Fruit fly (Drosophila melanogaster) whole organism, embryonic: ENCODE measurements around the gene Bsg.
A peak's percentile ranks its signal among the peaks of the same experiment; 100 is the strongest.

Experiments
- Abd-B ChIP-seq: fragments of 200-800 bp; sonication (Bioruptor generic); optimal IDR thresholded peaks from 2 replicates; lab custom pipeline; 2018; ENCODE audit warnings: missing biosample characterization, mild to moderate bottlenecking, missing genetic modification characterization, moderate library complexity
- Atf-2 ChIP-seq: fragments of 200-800 bp; sonication (Bioruptor generic); optimal IDR thresholded peaks from 2 replicates; lab custom pipeline; 2016; ENCODE audit warnings: missing biosample characterization, missing genetic modification characterization
- BEAF-32 ChIP-seq: fragments of 200-800 bp; sonication (Bioruptor generic); optimal IDR thresholded peaks from 3 replicates; lab custom pipeline; 2017; ENCODE audit warnings: missing biosample characterization, missing genetic modification characterization, mild to moderate bottlenecking, moderate library complexity, missing genetic modification reagents
- Bteb2 ChIP-seq: fragments of 200-800 bp; sonication (Bioruptor generic); optimal IDR thresholded peaks from 2 replicates; lab custom pipeline; 2016; ENCODE audit warnings: missing biosample characterization, missing genetic modification characterization
- CG10431 ChIP-seq: fragments of 200-800 bp; sonication (Bioruptor generic); optimal IDR thresholded peaks from 3 replicates; lab custom pipeline; 2018; ENCODE audit warnings: missing biosample characterization, mild to moderate bottlenecking, missing genetic modification characterization
- CG10979 ChIP-seq: fragments of 200-800 bp; sonication (Bioruptor generic); optimal IDR thresholded peaks from 2 replicates; lab custom pipeline; 2018; ENCODE audit warnings: missing biosample characterization, mild to moderate bottlenecking, missing genetic modification characterization, moderate library complexity
- CG14441 ChIP-seq: fragments of 200-800 bp; sonication (Bioruptor generic); IDR thresholded peaks from 2 replicates; pipeline ENCODE4 v1.3.6; 2022; ENCODE audit warnings: missing biosample characterization, missing genetic modification characterization
- CG1529 ChIP-seq: fragments of 200-800 bp; sonication (Bioruptor generic); optimal IDR thresholded peaks from 3 replicates; lab custom pipeline; 2018; ENCODE audit warnings: missing biosample characterization, missing genetic modification characterization
- CG1647 ChIP-seq: fragments of 200-800 bp; sonication (Bioruptor generic); optimal IDR thresholded peaks from 3 replicates; lab custom pipeline; 2016; ENCODE audit warnings: missing biosample characterization, missing genetic modification characterization
- CG17385 ChIP-seq: fragments of 200-800 bp; sonication (Bioruptor generic); optimal IDR thresholded peaks from 3 replicates; lab custom pipeline; 2018; ENCODE audit warnings: missing biosample characterization, mild to moderate bottlenecking, missing genetic modification characterization
- CG17829 ChIP-seq: fragments of 200-800 bp; optimal IDR thresholded peaks from 2 replicates; lab custom pipeline; 2019; ENCODE audit warnings: missing biosample characterization, mild to moderate bottlenecking, missing genetic modification characterization, moderate library complexity
- CG1832 ChIP-seq: fragments of 200-800 bp; sonication (Bioruptor generic); optimal IDR thresholded peaks from 2 replicates; lab custom pipeline; 2017; ENCODE audit warnings: missing biosample characterization, mild to moderate bottlenecking, missing genetic modification characterization, inconsistent platforms
- CG18476 ChIP-seq: fragments of 200-800 bp; sonication (Bioruptor generic); optimal IDR thresholded peaks from 2 replicates; lab custom pipeline; 2016; ENCODE audit warnings: missing biosample characterization, mild to moderate bottlenecking, missing genetic modification characterization
- CG2120 ChIP-seq: fragments of 200-800 bp; sonication (Bioruptor generic); optimal IDR thresholded peaks from 3 replicates; lab custom pipeline; 2016; ENCODE audit warnings: missing biosample characterization, missing genetic modification characterization
- CG2199 ChIP-seq: fragments of 200-800 bp; sonication (Bioruptor generic); IDR thresholded peaks from 3 replicates; pipeline ENCODE4 v1.3.6; 2022; ENCODE audit warnings: missing biosample characterization, missing genetic modification characterization
- CG30020 ChIP-seq: fragments of 200-800 bp; optimal IDR thresholded peaks from 2 replicates; lab custom pipeline; 2019; ENCODE audit warnings: missing biosample characterization, mild to moderate bottlenecking, missing genetic modification characterization, moderate library complexity
- CG30431 ChIP-seq: fragments of 200-800 bp; sonication (Bioruptor generic); optimal IDR thresholded peaks from 2 replicates; lab custom pipeline; 2017; ENCODE audit warnings: missing biosample characterization, missing genetic modification characterization
- CG6683 ChIP-seq: fragments of 200-800 bp; sonication (Bioruptor generic); optimal IDR thresholded peaks from 2 replicates; lab custom pipeline; 2017; ENCODE audit warnings: missing biosample characterization, mild to moderate bottlenecking, missing genetic modification characterization, missing genetic modification reagents
- CG6791 ChIP-seq: fragments of 200-800 bp; sonication (Bioruptor generic); IDR thresholded peaks from 3 replicates; pipeline ENCODE4 v1.3.6; 2022; ENCODE audit warnings: missing biosample characterization, missing genetic modification characterization; ENCODE audit not compliant: partially characterized antibody
- CG7839 ChIP-seq: fragments of 200-800 bp; sonication (Bioruptor generic); optimal IDR thresholded peaks from 3 replicates; lab custom pipeline; 2018; ENCODE audit warnings: missing biosample characterization, mild to moderate bottlenecking, missing genetic modification characterization, moderate library complexity
- D19A ChIP-seq: fragments of 200-800 bp; optimal IDR thresholded peaks from 3 replicates; lab custom pipeline; 2019; ENCODE audit warnings: missing biosample characterization, mild to moderate bottlenecking, missing genetic modification characterization, moderate library complexity
- E2f2 ChIP-seq: fragments of 200-800 bp; sonication (Bioruptor generic); IDR thresholded peaks from 2 replicates; pipeline ENCODE4 v1.3.6; 2022; ENCODE audit warnings: missing biosample characterization, missing genetic modification characterization
- Gsc ChIP-seq: fragments of 200-800 bp; sonication (Bioruptor generic); IDR thresholded peaks from 2 replicates; pipeline ENCODE4 v1.3.6; 2022; ENCODE audit warnings: missing biosample characterization, missing genetic modification characterization
- Lhr ChIP-seq: fragments of 200-800 bp; sonication (Bioruptor generic); optimal IDR thresholded peaks from 3 replicates; lab custom pipeline; 2017; ENCODE audit warnings: mild to moderate bottlenecking, missing biosample characterization, missing genetic modification reagents, missing genetic modification characterization
- Meics ChIP-seq: fragments of 200-800 bp; sonication (Bioruptor generic); optimal IDR thresholded peaks from 2 replicates; lab custom pipeline; 2017; ENCODE audit warnings: missing biosample characterization, mild to moderate bottlenecking, missing genetic modification characterization
- NK7.1 ChIP-seq: fragments of 200-800 bp; sonication (Bioruptor generic); optimal IDR thresholded peaks from 3 replicates; lab custom pipeline; 2016; ENCODE audit warnings: missing biosample characterization, missing genetic modification characterization
- Nf-YB ChIP-seq: fragments of 200-800 bp; sonication (Bioruptor generic); optimal IDR thresholded peaks from 3 replicates; lab custom pipeline; 2019; ENCODE audit warnings: missing biosample characterization, mild to moderate bottlenecking, missing genetic modification characterization, moderate library complexity
- Ptx1 ChIP-seq: fragments of 200-800 bp; sonication (Bioruptor generic); IDR thresholded peaks from 2 replicates; pipeline ENCODE4 v1.3.6; 2022; ENCODE audit warnings: missing biosample characterization, missing genetic modification characterization
- Side ChIP-seq: fragments of 200-800 bp; sonication (Bioruptor generic); optimal IDR thresholded peaks from 2 replicates; lab custom pipeline; 2016; ENCODE audit warnings: missing biosample characterization, missing genetic modification characterization
- amos ChIP-seq: fragments of 200-800 bp; sonication (Bioruptor generic); IDR thresholded peaks from 2 replicates; pipeline ENCODE4 v1.3.6; 2022; ENCODE audit warnings: missing biosample characterization, missing genetic modification characterization; ENCODE audit not compliant: partially characterized antibody
- bab2 ChIP-seq: fragments of 200-800 bp; sonication (Bioruptor generic); optimal IDR thresholded peaks from 2 replicates; lab custom pipeline; 2016; ENCODE audit warnings: missing biosample characterization, missing genetic modification characterization
- bigmax ChIP-seq: fragments of 200-800 bp; sonication (Bioruptor generic); optimal IDR thresholded peaks from 2 replicates; lab custom pipeline; 2018; ENCODE audit warnings: missing biosample characterization, mild to moderate bottlenecking, missing genetic modification characterization
- bowl ChIP-seq: fragments of 200-800 bp; sonication (Bioruptor generic); IDR thresholded peaks from 2 replicates; pipeline ENCODE4 v1.3.6; 2022; ENCODE audit warnings: missing biosample characterization, missing genetic modification characterization
- br ChIP-seq: fragments of >200 bp; optimal IDR thresholded peaks from 2 replicates; lab custom pipeline; 2017
- cad ChIP-seq: fragments of >200 bp; optimal IDR thresholded peaks from 2 replicates; lab custom pipeline; 2017; ENCODE audit warnings: missing biosample characterization, missing genetic modification characterization
- croc ChIP-seq: fragments of 200-800 bp; sonication (Bioruptor generic); conservative IDR thresholded peaks from 3 replicates; pipeline ENCODE4 v1.3.6; 2022; ENCODE audit warnings: missing biosample characterization, missing genetic modification characterization
- en ChIP-seq: fragments of 200-800 bp; sonication (Bioruptor generic); optimal IDR thresholded peaks from 2 replicates; lab custom pipeline; 2016; ENCODE audit warnings: missing biosample characterization, missing genetic modification characterization
- ewg ChIP-seq: fragments of 200-800 bp; sonication (Bioruptor generic); optimal IDR thresholded peaks from 3 replicates; lab custom pipeline; 2017; ENCODE audit warnings: mild to moderate bottlenecking, missing biosample characterization, missing genetic modification reagents, missing genetic modification characterization
- gce ChIP-seq: fragments of 200-800 bp; sonication (Bioruptor generic); IDR thresholded peaks from 3 replicates; pipeline ENCODE4 v1.3.6; 2022; ENCODE audit warnings: missing biosample characterization, missing genetic modification characterization
- gro ChIP-seq: fragments of 200-800 bp; sonication (Bioruptor generic); optimal IDR thresholded peaks from 2 replicates; lab custom pipeline; 2016; ENCODE audit warnings: missing biosample characterization, missing genetic modification characterization
- lab ChIP-seq: fragments of 200-800 bp; sonication (Bioruptor generic); optimal IDR thresholded peaks from 3 replicates; lab custom pipeline; 2017; ENCODE audit warnings: missing biosample characterization, missing genetic modification characterization, mild to moderate bottlenecking, moderate library complexity, missing genetic modification reagents
- lmd ChIP-seq: fragments of 200-800 bp; sonication (Bioruptor generic); IDR thresholded peaks from 2 replicates; pipeline ENCODE4 v1.3.6; 2022; ENCODE audit warnings: missing biosample characterization, missing genetic modification characterization
- mld ChIP-seq: fragments of 200-800 bp; sonication (Bioruptor generic); IDR thresholded peaks from 3 replicates; pipeline ENCODE4 v1.3.6; 2022; ENCODE audit warnings: missing biosample characterization, missing genetic modification characterization; ENCODE audit not compliant: partially characterized antibody
- nerfin-2 ChIP-seq: fragments of 200-800 bp; sonication (Bioruptor generic); IDR thresholded peaks from 2 replicates; pipeline ENCODE4 v1.3.6; 2022; ENCODE audit warnings: missing biosample characterization, missing genetic modification characterization; ENCODE audit not compliant: partially characterized antibody
- pita ChIP-seq: fragments of 200-800 bp; sonication (Bioruptor generic); optimal IDR thresholded peaks from 2 replicates; lab custom pipeline; 2017; ENCODE audit warnings: missing biosample characterization, mild to moderate bottlenecking, missing genetic modification characterization
- psq ChIP-seq: fragments of 200-800 bp; sonication (Bioruptor generic); optimal IDR thresholded peaks from 2 replicates; lab custom pipeline; 2017; ENCODE audit warnings: missing biosample characterization, missing genetic modification characterization
- ranshi ChIP-seq: fragments of 200-800 bp; sonication (Bioruptor generic); IDR thresholded peaks from 2 replicates; pipeline ENCODE4 v1.3.6; 2022; ENCODE audit warnings: missing biosample characterization, missing genetic modification characterization
- tup ChIP-seq: fragments of 200-800 bp; sonication (Bioruptor generic); optimal IDR thresholded peaks from 2 replicates; lab custom pipeline; 2016; ENCODE audit warnings: missing biosample characterization, mild to moderate bottlenecking, missing genetic modification characterization, moderate library complexity
- wdn ChIP-seq: fragments of 200-800 bp; sonication (Bioruptor generic); IDR thresholded peaks from 2 replicates; pipeline ENCODE4 v1.3.6; 2022; ENCODE audit warnings: missing biosample characterization, missing genetic modification characterization
- zen ChIP-seq: fragments of 200-800 bp; sonication (Bioruptor generic); optimal IDR thresholded peaks from 3 replicates; lab custom pipeline; 2018; ENCODE audit warnings: missing biosample characterization, mild to moderate bottlenecking, missing genetic modification characterization, moderate library complexity

Gene Bsg

dm6 chr2L:8082692-8083412 lies 368 bp upstream of the Bsg start, which contains the start of gene Mcr (continued):
- TF ChIP-seq lab = no peak
- no peak for TF ChIP-seq D19A (tag; lab: Kevin White, UChicago)
- TF ChIP-seq ranshi (GFP tag; lab: Robert Waterston, UW) = no peak
- TF ChIP-seq CG2199 (GFP tag; lab: Robert Waterston, UW) = no peak
- TF ChIP-seq psq (GFP tag; lab: Kevin White, UChicago) = no peak
- TF ChIP-seq CG1647 = no peak
- TF ChIP-seq CG6683 (GFP tag; lab: Kevin White, UChicago) = no peak
- TF ChIP-seq br = no peak
- TF ChIP-seq Ptx1 = 0 out of 2 replicates have a peak, but pooled peaks have one; percentile 26
- TF ChIP-seq nerfin-2 (GFP tag; lab: Robert Waterston, UW) = no peak
- TF ChIP-seq gce = no peak
- peak; percentile 82 for TF ChIP-seq Lhr (GFP tag; lab: Kevin White, UChicago)
- no peak for TF ChIP-seq CG7839 (tag; lab: Kevin White, UChicago)
- peak; percentile 33; the same call in 1 of the 2 replicates for TF ChIP-seq E2f2 (GFP tag; lab: Robert Waterston, UW)
- no peak for TF ChIP-seq ewg (GFP tag; lab: Kevin White, UChicago)
- no peak for TF ChIP-seq CG30431 (GFP tag; lab: Kevin White, UChicago)
- peak; percentile 67; the same call in 1 of the 2 replicates for TF ChIP-seq amos (GFP tag; lab: Robert Waterston, UW)
- no peak for TF ChIP-seq CG1529 (GFP tag; lab: Kevin White, UChicago)
- peak; percentile 7 for TF ChIP-seq Atf-2 (GFP tag; lab: Kevin White, UChicago)
- no peak for TF ChIP-seq bab2 (GFP tag; lab: Kevin White, UChicago)
- TF ChIP-seq zen (tag; lab: Kevin White, UChicago) = no peak
- TF ChIP-seq Meics (GFP tag; lab: Kevin White, UChicago) = no peak
- TF ChIP-seq bowl (GFP tag; lab: Robert Waterston, UW) = no peak
- no peak for TF ChIP-seq CG17829 (tag; lab: Kevin White, UChicago)
- peak; percentile 1 for TF ChIP-seq NK7.1 (GFP tag; lab: Kevin White, UChicago)
- TF ChIP-seq Abd-B = peak; percentile 49
- TF ChIP-seq CG17385 (GFP tag; lab: Kevin White, UChicago) = no peak
- peak; percentile 36; the same call in 2 of the 3 replicates for TF ChIP-seq CG6791 (GFP tag; lab: Robert Waterston, UW)
- TF ChIP-seq tup = no peak
- TF ChIP-seq CG10431 (GFP tag; lab: Kevin White, UChicago) = no peak
- no peak for TF ChIP-seq cad
- no peak for TF ChIP-seq bigmax
- no peak for TF ChIP-seq Nf-YB (GFP tag; lab: Kevin White, UChicago)
- TF ChIP-seq Bteb2 (GFP tag; lab: Kevin White, UChicago) = no peak
- no peak for TF ChIP-seq pita
- no peak for TF ChIP-seq CG10979
- TF ChIP-seq wdn = no peak
- TF ChIP-seq CG18476 (GFP tag; lab: Kevin White, UChicago) = peak; percentile 38
- peak; percentile 51 for TF ChIP-seq CG2120 (GFP tag; lab: Kevin White, UChicago)
- TF ChIP-seq CG1832 (GFP tag; lab: Kevin White, UChicago) = no peak
- no peak for TF ChIP-seq lmd (GFP tag; lab: Robert Waterston, UW)
- TF ChIP-seq croc = no peak
- 0 out of 2 replicates have a peak, but pooled peaks have one; percentile 12 for TF ChIP-seq CG14441
- TF ChIP-seq CG30020 (tag; lab: Kevin White, UChicago) = no peak
- TF ChIP-seq en (GFP tag; lab: Kevin White, UChicago) = no peak
- TF ChIP-seq mld (GFP tag; lab: Robert Waterston, UW) = no peak
- TF ChIP-seq gro (GFP tag; lab: Kevin White, UChicago) = no peak
- TF ChIP-seq BEAF-32 (GFP tag; lab: Kevin White, UChicago) = peak; percentile 87
- TF ChIP-seq Gsc (GFP tag; lab: Robert Waterston, UW) = no peak
- TF ChIP-seq Side (GFP tag; lab: Kevin White, UChicago) = no peak
